Fruit fly (Drosophila melanogaster) whole organism, prepupa: ENCODE measurements around the gene Tcs6.
A peak's percentile ranks its signal among the peaks of the same experiment; 100 is the strongest.

Experiments used
- Blimp-1 ChIP-seq: fragments of 200-800 bp; sonication (Bioruptor generic); optimal IDR thresholded peaks from 3 replicates; lab custom pipeline; 2017; ENCODE audit warnings: missing biosample characterization, missing genetic modification characterization, mild to moderate bottlenecking, moderate library complexity, missing genetic modification reagents
- CG10631 ChIP-seq: fragments of 200-800 bp; sonication (Bioruptor generic); optimal IDR thresholded peaks from 2 replicates; lab custom pipeline; 2016; ENCODE audit warnings: missing biosample characterization, missing genetic modification characterization
- CG10669 ChIP-seq: fragments of 200-800 bp; sonication (Bioruptor generic); optimal IDR thresholded peaks from 3 replicates; lab custom pipeline; 2018; ENCODE audit warnings: missing biosample characterization, mild to moderate bottlenecking, missing genetic modification characterization, moderate library complexity
- CG11294 ChIP-seq: fragments of 200-800 bp; sonication (Bioruptor generic); IDR thresholded peaks from 2 replicates; pipeline ENCODE4 v1.3.6; 2022; ENCODE audit warnings: missing biosample characterization, missing genetic modification characterization
- CG11902 ChIP-seq: fragments of 200-800 bp; sonication (Bioruptor generic); optimal IDR thresholded peaks from 3 replicates; lab custom pipeline; 2016; ENCODE audit warnings: missing biosample characterization, missing genetic modification characterization
- CG1621 ChIP-seq: fragments of 200-800 bp; sonication (Bioruptor generic); optimal IDR thresholded peaks from 3 replicates; lab custom pipeline; 2018; ENCODE audit warnings: missing biosample characterization, mild to moderate bottlenecking, missing genetic modification characterization
- CG16779 ChIP-seq: fragments of 200-800 bp; sonication (Bioruptor generic); optimal IDR thresholded peaks from 3 replicates; lab custom pipeline; 2017; ENCODE audit warnings: missing biosample characterization, mild to moderate bottlenecking, missing genetic modification characterization
- CG3032 ChIP-seq: fragments of 200-800 bp; optimal IDR thresholded peaks from 2 replicates; lab custom pipeline; 2019; ENCODE audit warnings: missing biosample characterization, mild to moderate bottlenecking, missing genetic modification characterization, moderate library complexity
- CG31627 ChIP-seq: fragments of 200-800 bp; sonication (Bioruptor generic); optimal IDR thresholded peaks from 3 replicates; lab custom pipeline; 2016; ENCODE audit warnings: missing biosample characterization, missing genetic modification characterization
- CG32006 ChIP-seq: fragments of 200-800 bp; sonication (Bioruptor generic); optimal IDR thresholded peaks from 3 replicates; lab custom pipeline; 2017; ENCODE audit warnings: missing biosample characterization, mild to moderate bottlenecking, missing genetic modification characterization
- CG34406 ChIP-seq: fragments of 200-800 bp; sonication (Bioruptor generic); optimal IDR thresholded peaks from 3 replicates; lab custom pipeline; 2016; ENCODE audit warnings: missing biosample characterization, missing genetic modification characterization
- CG3919 ChIP-seq: fragments of 200-800 bp; sonication (Bioruptor generic); optimal IDR thresholded peaks from 3 replicates; lab custom pipeline; 2016; ENCODE audit warnings: missing biosample characterization, missing genetic modification characterization
- CG6276 ChIP-seq: fragments of 200-800 bp; sonication (Bioruptor generic); optimal IDR thresholded peaks from 2 replicates; lab custom pipeline; 2017; ENCODE audit warnings: missing biosample characterization, mild to moderate bottlenecking, missing genetic modification characterization
- CG6808 ChIP-seq: fragments of 200-800 bp; sonication (Bioruptor generic); optimal IDR thresholded peaks from 3 replicates; lab custom pipeline; 2017; ENCODE audit warnings: missing biosample characterization, missing genetic modification characterization, mild to moderate bottlenecking, moderate library complexity, missing genetic modification reagents
- CG6854 ChIP-seq: fragments of 200-800 bp; sonication (Bioruptor generic); optimal IDR thresholded peaks from 2 replicates; lab custom pipeline; 2017; ENCODE audit warnings: missing biosample characterization, mild to moderate bottlenecking, missing genetic modification characterization
- CG7368 ChIP-seq: fragments of 200-800 bp; sonication (Bioruptor generic); optimal IDR thresholded peaks from 3 replicates; lab custom pipeline; 2016; ENCODE audit warnings: missing biosample characterization, missing genetic modification characterization
- CG8632 ChIP-seq: fragments of 200-800 bp; sonication (Bioruptor generic); optimal IDR thresholded peaks from 3 replicates; lab custom pipeline; 2016; ENCODE audit warnings: missing biosample characterization, missing genetic modification characterization
- CG9139 ChIP-seq: fragments of 200-800 bp; sonication (Bioruptor generic); optimal IDR thresholded peaks from 3 replicates; lab custom pipeline; 2017; ENCODE audit warnings: missing biosample characterization, mild to moderate bottlenecking, missing genetic modification characterization
- Eip78C ChIP-seq: fragments of 200-800 bp; sonication (Bioruptor generic); peaks from one replicate; lab custom pipeline; 2016; ENCODE audit warnings: missing biosample characterization, missing genetic modification characterization
- Eip93F ChIP-seq: fragments of 200-800 bp; sonication (Bioruptor generic); optimal IDR thresholded peaks from 2 replicates; lab custom pipeline; 2016; ENCODE audit warnings: missing biosample characterization, mild to moderate bottlenecking, missing genetic modification characterization
- Ets21C ChIP-seq: fragments of 200-800 bp; sonication (Bioruptor generic); optimal IDR thresholded peaks from 3 replicates; lab custom pipeline; 2016; ENCODE audit warnings: missing biosample characterization, missing genetic modification characterization
- Hr38 ChIP-seq: sonication (Bioruptor generic); optimal IDR thresholded peaks from 2 replicates; lab custom pipeline; 2016; ENCODE audit warnings: missing biosample characterization, missing genetic modification characterization
- Lpt ChIP-seq: fragments of 200-800 bp; sonication (Bioruptor generic); optimal IDR thresholded peaks from 3 replicates; lab custom pipeline; 2016; ENCODE audit warnings: missing biosample characterization, missing genetic modification characterization
- Met ChIP-seq: fragments of 200-800 bp; sonication (Bioruptor generic); optimal IDR thresholded peaks from 3 replicates; lab custom pipeline; 2016; ENCODE audit warnings: missing biosample characterization, missing genetic modification characterization
- OdsH ChIP-seq: fragments of 200-800 bp; sonication (Bioruptor generic); optimal IDR thresholded peaks from 3 replicates; lab custom pipeline; 2016; ENCODE audit warnings: missing biosample characterization, missing genetic modification characterization
- Sox102F ChIP-seq: fragments of 200-800 bp; sonication (Bioruptor generic); optimal IDR thresholded peaks from 2 replicates; lab custom pipeline; 2016; ENCODE audit warnings: missing biosample characterization, mild to moderate bottlenecking, missing genetic modification characterization
- Sox14 ChIP-seq: fragments of 200-800 bp; sonication (Bioruptor generic); optimal IDR thresholded peaks from 3 replicates; lab custom pipeline; 2016; ENCODE audit warnings: missing biosample characterization, missing genetic modification characterization
- Sox15 ChIP-seq: fragments of 200-800 bp; sonication (Bioruptor generic); optimal IDR thresholded peaks from 3 replicates; lab custom pipeline; 2016; ENCODE audit warnings: missing biosample characterization, missing genetic modification characterization
- cyc ChIP-seq: fragments of 200-800 bp; sonication (Bioruptor generic); optimal IDR thresholded peaks from 3 replicates; lab custom pipeline; 2016; ENCODE audit warnings: missing biosample characterization, missing genetic modification characterization
- dsx ChIP-seq: fragments of 200-800 bp; optimal IDR thresholded peaks from 3 replicates; lab custom pipeline; 2019; ENCODE audit warnings: missing biosample characterization, mild to moderate bottlenecking, missing genetic modification characterization, moderate library complexity; ENCODE audit not compliant: poor library complexity, severe bottlenecking
- eg ChIP-seq: fragments of 200-800 bp; sonication (Bioruptor generic); IDR thresholded peaks from 3 replicates; pipeline ENCODE4 v1.3.6; 2022; ENCODE audit warnings: missing biosample characterization, missing genetic modification characterization
- esn ChIP-seq: fragments of 200-800 bp; sonication (Bioruptor generic); optimal IDR thresholded peaks from 2 replicates; lab custom pipeline; 2016; ENCODE audit warnings: missing biosample characterization, mild to moderate bottlenecking, missing genetic modification characterization, moderate library complexity
- fd59A ChIP-seq: fragments of 200-800 bp; sonication (Bioruptor generic); optimal IDR thresholded peaks from 2 replicates; lab custom pipeline; 2017; ENCODE audit warnings: missing biosample characterization, mild to moderate bottlenecking, missing genetic modification characterization, missing genetic modification reagents
- fd85E ChIP-seq: fragments of 200-800 bp; sonication (Bioruptor generic); optimal IDR thresholded peaks from 3 replicates; lab custom pipeline; 2016; ENCODE audit warnings: missing biosample characterization, missing genetic modification characterization
- fkh ChIP-seq: fragments of 200-800 bp; sonication (Bioruptor generic); optimal IDR thresholded peaks from 3 replicates; lab custom pipeline; 2017; ENCODE audit warnings: missing biosample characterization, mild to moderate bottlenecking, missing genetic modification characterization, moderate library complexity
- lz ChIP-seq: fragments of 200-800 bp; sonication (Bioruptor generic); optimal IDR thresholded peaks from 3 replicates; lab custom pipeline; 2016; ENCODE audit warnings: missing biosample characterization, missing genetic modification characterization
- net ChIP-seq: fragments of 200-800 bp; sonication (Bioruptor generic); optimal IDR thresholded peaks from 3 replicates; lab custom pipeline; 2016; ENCODE audit warnings: missing biosample characterization, missing genetic modification characterization
- pdm3 ChIP-seq: fragments of 200-800 bp; sonication (Bioruptor generic); optimal IDR thresholded peaks from 3 replicates; lab custom pipeline; 2016; ENCODE audit warnings: missing biosample characterization, missing genetic modification characterization
- salr ChIP-seq, 2 experiments: fragments of 200-800 bp; sonication (Bioruptor generic); optimal IDR thresholded peaks; 3 replicates each; lab custom pipeline; 2016 to 2018; ENCODE audit warnings: missing biosample characterization in 2 of 2, missing genetic modification characterization in 2 of 2, mild to moderate bottlenecking in 1 of 2
- spab ChIP-seq: fragments of 200-800 bp; sonication (Bioruptor generic); optimal IDR thresholded peaks from 2 replicates; lab custom pipeline; 2017; ENCODE audit warnings: missing biosample characterization, mild to moderate bottlenecking, missing genetic modification characterization, missing genetic modification reagents
- ss ChIP-seq, 2 experiments: fragments of 200-800 bp; sonication (Bioruptor generic); optimal IDR thresholded peaks; 2 replicates in 1 of 2; 3 replicates in 1 of 2; lab custom pipeline; 2017 to 2018; ENCODE audit warnings: mild to moderate bottlenecking in 2 of 2, missing biosample characterization in 2 of 2, missing genetic modification characterization in 2 of 2, moderate library complexity in 1 of 2
- svp ChIP-seq: fragments of 200-800 bp; sonication (Bioruptor generic); peaks from one replicate; lab custom pipeline; 2016; ENCODE audit warnings: missing biosample characterization, missing genetic modification characterization
- topi ChIP-seq: fragments of 200-800 bp; sonication (Bioruptor generic); optimal IDR thresholded peaks from 3 replicates; lab custom pipeline; 2016; ENCODE audit warnings: missing biosample characterization, missing genetic modification characterization
- vri ChIP-seq: fragments of 200-800 bp; sonication (Bioruptor generic); optimal IDR thresholded peaks from 3 replicates; lab custom pipeline; 2016; ENCODE audit warnings: missing biosample characterization, mild to moderate bottlenecking, missing genetic modification characterization

Gene Tcs6

dm6 chr3R:26104302-26105140 lies 46.5 kb upstream of the Tcs6 start (continued):
- TF ChIP-seq cyc (GFP tag; lab: Kevin White, UChicago), result peak; percentile 76
- TF ChIP-seq Eip78C (GFP tag; lab: Kevin White, UChicago), result peak; percentile 81
- TF ChIP-seq CG6808 (GFP tag; lab: Kevin White, UChicago), result peak; percentile 10
- TF ChIP-seq Hr38 (GFP tag; lab: Kevin White, UChicago), result no peak
- TF ChIP-seq CG16779 (tag; lab: Kevin White, UChicago), result no peak
- peak; percentile 35 for TF ChIP-seq CG11902 (GFP tag; lab: Kevin White, UChicago)
- peak; percentile 52 for TF ChIP-seq CG3919 (GFP tag; lab: Kevin White, UChicago)
- TF ChIP-seq net, result peak; percentile 33
- TF ChIP-seq CG3032, result peak; percentile 28
- TF ChIP-seq CG10631 (GFP tag; lab: Kevin White, UChicago), result peak; percentile 38
- TF ChIP-seq Met (GFP tag; lab: Kevin White, UChicago), result peak; percentile 79
- peak; percentile 44 for TF ChIP-seq CG6854 (GFP tag; lab: Kevin White, UChicago)
- peak; percentile 28 for TF ChIP-seq dsx (GFP tag; lab: Kevin White, UChicago)
- TF ChIP-seq fd85E (GFP tag; lab: Kevin White, UChicago), result no peak
- TF ChIP-seq Sox15 (GFP tag; lab: Kevin White, UChicago), result peak; percentile 12
- TF ChIP-seq Eip93F (GFP tag; lab: Kevin White, UChicago), result peak; percentile 4
- no peak for TF ChIP-seq CG9139 (GFP tag; lab: Kevin White, UChicago)
- peak; percentile 66 for TF ChIP-seq eg
- TF ChIP-seq esn (GFP tag; lab: Kevin White, UChicago), result peak; percentile 78
- peak; percentile 9 for TF ChIP-seq CG6276 (GFP tag; lab: Kevin White, UChicago)
- peak; percentile 89 for TF ChIP-seq svp
- peak; percentile 84 for TF ChIP-seq lz (GFP tag; lab: Kevin White, UChicago)
- TF ChIP-seq fd59A (GFP tag; lab: Kevin White, UChicago), result no peak
- TF ChIP-seq fkh, result peak; percentile 45
- no peak for TF ChIP-seq CG1621 (tag; lab: Kevin White, UChicago)

- no peak for TF ChIP-seq CG6276 (GFP tag; lab: Kevin White, UChicago)
- TF ChIP-seq CG3032, result no peak
- TF ChIP-seq pdm3 (GFP tag; lab: Kevin White, UChicago), result no peak
- TF ChIP-seq Sox14 (GFP tag; lab: Kevin White, UChicago), result no peak
- TF ChIP-seq fkh, result peak; percentile 83
- TF ChIP-seq Sox102F (GFP tag; lab: Kevin White, UChicago), result no peak
- TF ChIP-seq Met (GFP tag; lab: Kevin White, UChicago), result no peak
- TF ChIP-seq, all 60 proteins: peak for 1
These were observed 45.4 kb upstream of the Tcs6 start for dm6 chr3R:26103440-26103839.

dm6 chr3R:26099238-26099637 lies 41.2 kb upstream of the Tcs6 start:
- no peak for TF ChIP-seq Eip93F (GFP tag; lab: Kevin White, UChicago)
- TF ChIP-seq OdsH (GFP tag; lab: Kevin White, UChicago), result no peak
- no peak for TF ChIP-seq CG8632 (GFP tag; lab: Kevin White, UChicago)
- TF ChIP-seq Blimp-1 (GFP tag; lab: Kevin White, UChicago), result no peak
- peak; percentile 6 for TF ChIP-seq vri
- no peak for TF ChIP-seq topi (GFP tag; lab: Kevin White, UChicago)
- no peak for TF ChIP-seq CG3919 (GFP tag; lab: Kevin White, UChicago)
- no peak for TF ChIP-seq CG10631 (GFP tag; lab: Kevin White, UChicago)
- TF ChIP-seq esn (GFP tag; lab: Kevin White, UChicago), result no peak
- TF ChIP-seq pdm3 (GFP tag; lab: Kevin White, UChicago), result no peak
- TF ChIP-seq CG1621 (tag; lab: Kevin White, UChicago), result no peak
- no peak for TF ChIP-seq Lpt
- no peak for TF ChIP-seq ss (GFP tag; optimal IDR thresholded peaks at IDR 0.05; lab: Kevin White, UChicago)
- TF ChIP-seq CG11294 (GFP tag; lab: Robert Waterston, UW), result no peak
- TF ChIP-seq eg, result peak; percentile 10; the same call in 1 of the 3 replicates
- TF ChIP-seq net, result no peak
- TF ChIP-seq CG31627, result no peak
- TF ChIP-seq CG10669, result no peak
- TF ChIP-seq CG32006 (GFP tag; lab: Kevin White, UChicago), result no peak
- TF ChIP-seq spab (GFP tag; lab: Kevin White, UChicago), result no peak
- no peak for TF ChIP-seq CG7368 (GFP tag; lab: Kevin White, UChicago)
- no peak for TF ChIP-seq Eip78C (GFP tag; lab: Kevin White, UChicago)
- no peak for TF ChIP-seq fd59A (GFP tag; lab: Kevin White, UChicago)
- no peak for TF ChIP-seq Ets21C (GFP tag; lab: Kevin White, UChicago)
- peak; percentile 10 for TF ChIP-seq Met (GFP tag; lab: Kevin White, UChicago)
- TF ChIP-seq CG34406 (GFP tag; lab: Kevin White, UChicago), result no peak
- no peak for TF ChIP-seq CG6276 (GFP tag; lab: Kevin White, UChicago)
- TF ChIP-seq salr (GFP tag; optimal IDR thresholded peaks at IDR 0.05; lab: Kevin White, UChicago), result no peak
